Fruit fly (Drosophila melanogaster) whole organism, embryonic: Measurements from ENCODE around the gene Pss.

Experiments used
- Blimp-1 ChIP-seq: fragments of 200-800 bp; sonication (Bioruptor generic); optimal IDR thresholded peaks from 3 replicates; lab custom pipeline; 2018; ENCODE audit warnings: missing biosample characterization, missing genetic modification characterization, mild to moderate bottlenecking, moderate library complexity, missing genetic modification reagents
- CG10209 ChIP-seq: fragments of 200-800 bp; sonication (Bioruptor generic); optimal IDR thresholded peaks from 3 replicates; lab custom pipeline; 2017; ENCODE audit warnings: missing biosample characterization, mild to moderate bottlenecking, missing genetic modification characterization, missing genetic modification reagents
- CG11696 ChIP-seq: fragments of 200-800 bp; sonication (Bioruptor generic); IDR thresholded peaks from 2 replicates; pipeline ENCODE4 v1.3.6; 2022; ENCODE audit warnings: missing biosample characterization, missing genetic modification characterization
- CG1233 ChIP-seq: fragments of 200-800 bp; sonication (Bioruptor generic); optimal IDR thresholded peaks from 4 replicates; lab custom pipeline; 2018; ENCODE audit warnings: missing biosample characterization, mild to moderate bottlenecking, missing genetic modification characterization
- CG13296 ChIP-seq: fragments of 200-800 bp; sonication (Bioruptor generic); optimal IDR thresholded peaks from 3 replicates; lab custom pipeline; 2018; ENCODE audit warnings: missing biosample characterization, mild to moderate bottlenecking, missing genetic modification characterization
- CG17802 ChIP-seq: fragments of 200-800 bp; sonication (Bioruptor generic); optimal IDR thresholded peaks from 2 replicates; lab custom pipeline; 2018; ENCODE audit warnings: missing biosample characterization, mild to moderate bottlenecking, missing genetic modification characterization, moderate library complexity
- CG2120 ChIP-seq: fragments of 200-800 bp; sonication (Bioruptor generic); optimal IDR thresholded peaks from 3 replicates; lab custom pipeline; 2016; ENCODE audit warnings: missing biosample characterization, missing genetic modification characterization
- CG30020 ChIP-seq: fragments of 200-800 bp; optimal IDR thresholded peaks from 2 replicates; lab custom pipeline; 2019; ENCODE audit warnings: missing biosample characterization, mild to moderate bottlenecking, missing genetic modification characterization, moderate library complexity
- CG31365 ChIP-seq: fragments of 200-800 bp; sonication (Bioruptor generic); optimal IDR thresholded peaks from 2 replicates; lab custom pipeline; 2018; ENCODE audit warnings: missing biosample characterization, mild to moderate bottlenecking, missing genetic modification characterization
- CG5180 ChIP-seq: fragments of 200-800 bp; sonication (Bioruptor generic); optimal IDR thresholded peaks from 3 replicates; lab custom pipeline; 2017; ENCODE audit warnings: missing biosample characterization, missing genetic modification characterization, mild to moderate bottlenecking, moderate library complexity, missing genetic modification reagents
- CG6254 ChIP-seq: fragments of 200-800 bp; sonication (Bioruptor generic); optimal IDR thresholded peaks from 3 replicates; lab custom pipeline; 2017; ENCODE audit warnings: mild to moderate bottlenecking, missing biosample characterization, missing genetic modification reagents, missing genetic modification characterization
- CG7987 ChIP-seq: fragments of 200-800 bp; sonication (Bioruptor generic); optimal IDR thresholded peaks from 2 replicates; lab custom pipeline; 2018; ENCODE audit warnings: missing biosample characterization, mild to moderate bottlenecking, missing genetic modification characterization, moderate library complexity
- CG8281 ChIP-seq: fragments of 200-800 bp; sonication (Bioruptor generic); optimal IDR thresholded peaks from 2 replicates; lab custom pipeline; 2018; ENCODE audit warnings: missing biosample characterization, mild to moderate bottlenecking, missing genetic modification characterization, moderate library complexity
- CoRest ChIP-seq: fragments of 200-800 bp; sonication (Bioruptor generic); optimal IDR thresholded peaks from 3 replicates; lab custom pipeline; 2018; ENCODE audit warnings: missing biosample characterization, mild to moderate bottlenecking, missing genetic modification characterization, moderate library complexity
- Dip3 ChIP-seq: fragments of 200-800 bp; sonication (Bioruptor generic); optimal IDR thresholded peaks from 3 replicates; lab custom pipeline; 2016; ENCODE audit warnings: missing biosample characterization, missing genetic modification characterization
- E2f2 ChIP-seq: fragments of 200-800 bp; sonication (Bioruptor generic); IDR thresholded peaks from 2 replicates; pipeline ENCODE4 v1.3.6; 2022; ENCODE audit warnings: missing biosample characterization, missing genetic modification characterization
- Eip74EF ChIP-seq, 2 experiments: fragments of 200-800 bp in 1 of 2; fragments of >200 bp in 1 of 2; sonication (Bioruptor generic) in 1 of 2; optimal IDR thresholded peaks; 2 replicates each; lab custom pipeline; 2017 to 2019; ENCODE audit warnings: missing biosample characterization in 2 of 2, missing genetic modification characterization in 2 of 2, mild to moderate bottlenecking in 1 of 2, moderate library complexity in 1 of 2
- Ets97D ChIP-seq: fragments of 200-800 bp; sonication (Bioruptor generic); optimal IDR thresholded peaks from 3 replicates; lab custom pipeline; 2016; ENCODE audit warnings: missing biosample characterization, missing genetic modification characterization
- HHEX ChIP-seq: fragments of 200-800 bp; sonication (Bioruptor generic); optimal IDR thresholded peaks from 3 replicates; lab custom pipeline; 2017; ENCODE audit warnings: missing biosample characterization, mild to moderate bottlenecking, missing genetic modification characterization, missing genetic modification reagents
- HLH4C ChIP-seq: fragments of 200-800 bp; sonication (Bioruptor generic); IDR thresholded peaks from 3 replicates; pipeline ENCODE4 v1.3.6; 2022; ENCODE audit warnings: missing biosample characterization, missing genetic modification characterization; ENCODE audit not compliant: partially characterized antibody
- HLHmδ ChIP-seq: fragments of 200-800 bp; sonication (Bioruptor generic); optimal IDR thresholded peaks from 2 replicates; lab custom pipeline; 2018; ENCODE audit warnings: missing biosample characterization, mild to moderate bottlenecking, missing genetic modification characterization, moderate library complexity
- Hmr ChIP-seq: fragments of 200-800 bp; sonication (Bioruptor generic); optimal IDR thresholded peaks from 3 replicates; lab custom pipeline; 2017; ENCODE audit warnings: mild to moderate bottlenecking, missing biosample characterization, missing genetic modification reagents, missing genetic modification characterization
- Lpt ChIP-seq: fragments of >200 bp; optimal IDR thresholded peaks from 2 replicates; lab custom pipeline; 2018; ENCODE audit warnings: missing biosample characterization, missing genetic modification characterization
- Med ChIP-seq: fragments of 200-800 bp; sonication (Bioruptor generic); peaks from one replicate; lab custom pipeline; 2016; ENCODE audit warnings: missing biosample characterization, missing genetic modification characterization, mild to moderate bottlenecking, inconsistent platforms, moderate library complexity
- Neu2 ChIP-seq: fragments of 200-800 bp; sonication (Bioruptor generic); optimal IDR thresholded peaks from 3 replicates; lab custom pipeline; 2016; ENCODE audit warnings: missing biosample characterization, missing genetic modification characterization, borderline replicate concordance
- YL-1 ChIP-seq: fragments of 200-800 bp; sonication (Bioruptor generic); optimal IDR thresholded peaks from 3 replicates; lab custom pipeline; 2017; ENCODE audit warnings: missing biosample characterization, mild to moderate bottlenecking, missing genetic modification characterization
- abd-A ChIP-seq: fragments of 200-800 bp; sonication (Bioruptor generic); optimal IDR thresholded peaks from 3 replicates; lab custom pipeline; 2019; ENCODE audit warnings: missing biosample characterization, mild to moderate bottlenecking, missing genetic modification characterization, moderate library complexity
- ase ChIP-seq: fragments of 200-800 bp; sonication (Bioruptor generic); IDR thresholded peaks from 3 replicates; pipeline ENCODE4 v1.3.6; 2022; ENCODE audit warnings: missing biosample characterization, missing genetic modification characterization
- bcd ChIP-seq: fragments of 200-800 bp; sonication (Bioruptor generic); optimal IDR thresholded peaks from 2 replicates; lab custom pipeline; 2017; ENCODE audit warnings: missing biosample characterization, mild to moderate bottlenecking, missing genetic modification characterization
- chinmo ChIP-seq: fragments of 200-800 bp; sonication (Bioruptor generic); IDR thresholded peaks from 4 replicates; pipeline ENCODE4 v1.3.6; 2022; ENCODE audit warnings: missing biosample characterization, missing genetic modification characterization; ENCODE audit not compliant: partially characterized antibody
- chn ChIP-seq: fragments of 200-800 bp; sonication (Bioruptor generic); optimal IDR thresholded peaks from 2 replicates; lab custom pipeline; 2016; ENCODE audit warnings: missing biosample characterization, missing genetic modification characterization
- ci ChIP-seq: fragments of 200-800 bp; sonication (Bioruptor generic); IDR thresholded peaks from 3 replicates; pipeline ENCODE4 v1.3.6; 2022; ENCODE audit warnings: missing biosample characterization, missing genetic modification characterization
- crc ChIP-seq: fragments of 200-800 bp; sonication (Bioruptor generic); optimal IDR thresholded peaks from 2 replicates; lab custom pipeline; 2016; ENCODE audit warnings: missing biosample characterization, missing genetic modification characterization
- cwo ChIP-seq: fragments of 200-800 bp; sonication (Bioruptor generic); optimal IDR thresholded peaks from 3 replicates; lab custom pipeline; 2017; ENCODE audit warnings: missing biosample characterization, missing genetic modification characterization, mild to moderate bottlenecking, moderate library complexity, missing genetic modification reagents
- dpn ChIP-seq, 2 experiments: fragments of 200-800 bp; sonication (Bioruptor generic); optimal IDR thresholded peaks; 3 replicates each; lab custom pipeline; 2016; ENCODE audit warnings: missing biosample characterization in 2 of 2, missing genetic modification characterization in 2 of 2
- gcm ChIP-seq: fragments of 200-800 bp; sonication (Bioruptor generic); optimal IDR thresholded peaks from 2 replicates; lab custom pipeline; 2019; ENCODE audit warnings: missing biosample characterization, mild to moderate bottlenecking, missing genetic modification characterization, moderate library complexity
- gfzf ChIP-seq: fragments of 200-800 bp; sonication (Bioruptor generic); optimal IDR thresholded peaks from 2 replicates; lab custom pipeline; 2016; ENCODE audit warnings: missing biosample characterization, mild to moderate bottlenecking, missing genetic modification characterization, moderate library complexity
- ind ChIP-seq: fragments of 200-800 bp; sonication (Bioruptor generic); optimal IDR thresholded peaks from 3 replicates; lab custom pipeline; 2016; ENCODE audit warnings: missing biosample characterization, missing genetic modification characterization
- kay ChIP-seq: fragments of 200-800 bp; sonication (Bioruptor generic); optimal IDR thresholded peaks from 2 replicates; lab custom pipeline; 2016; ENCODE audit warnings: missing biosample characterization, missing genetic modification characterization
- maf-S ChIP-seq: fragments of 200-800 bp; sonication (Bioruptor generic); optimal IDR thresholded peaks from 2 replicates; lab custom pipeline; 2016; ENCODE audit warnings: missing biosample characterization, missing genetic modification characterization
- nmo ChIP-seq: fragments of 200-800 bp; sonication (Bioruptor generic); optimal IDR thresholded peaks from 2 replicates; lab custom pipeline; 2018; ENCODE audit warnings: missing biosample characterization, mild to moderate bottlenecking, missing genetic modification characterization, moderate library complexity
- pum ChIP-seq: fragments of 200-800 bp; sonication (Bioruptor generic); optimal IDR thresholded peaks from 2 replicates; lab custom pipeline; 2016; ENCODE audit warnings: missing biosample characterization, missing genetic modification characterization
- pzg ChIP-seq: fragments of 200-800 bp; sonication (Bioruptor generic); optimal IDR thresholded peaks from 3 replicates; lab custom pipeline; 2018; ENCODE audit warnings: missing biosample characterization, mild to moderate bottlenecking, missing genetic modification characterization, moderate library complexity
- ranshi ChIP-seq: fragments of 200-800 bp; sonication (Bioruptor generic); IDR thresholded peaks from 2 replicates; pipeline ENCODE4 v1.3.6; 2022; ENCODE audit warnings: missing biosample characterization, missing genetic modification characterization
- wek ChIP-seq: fragments of 200-800 bp; sonication (Bioruptor generic); optimal IDR thresholded peaks from 3 replicates; lab custom pipeline; 2018; ENCODE audit warnings: missing biosample characterization, mild to moderate bottlenecking, missing genetic modification characterization, moderate library complexity
- yki ChIP-seq: fragments of >200 bp; optimal IDR thresholded peaks from 3 replicates; lab custom pipeline; 2018
- zfh2 ChIP-seq: fragments of 200-800 bp; sonication (Bioruptor generic); optimal IDR thresholded peaks from 2 replicates; lab custom pipeline; 2016; ENCODE audit warnings: missing biosample characterization, missing genetic modification characterization

Gene Pss

DNA sequence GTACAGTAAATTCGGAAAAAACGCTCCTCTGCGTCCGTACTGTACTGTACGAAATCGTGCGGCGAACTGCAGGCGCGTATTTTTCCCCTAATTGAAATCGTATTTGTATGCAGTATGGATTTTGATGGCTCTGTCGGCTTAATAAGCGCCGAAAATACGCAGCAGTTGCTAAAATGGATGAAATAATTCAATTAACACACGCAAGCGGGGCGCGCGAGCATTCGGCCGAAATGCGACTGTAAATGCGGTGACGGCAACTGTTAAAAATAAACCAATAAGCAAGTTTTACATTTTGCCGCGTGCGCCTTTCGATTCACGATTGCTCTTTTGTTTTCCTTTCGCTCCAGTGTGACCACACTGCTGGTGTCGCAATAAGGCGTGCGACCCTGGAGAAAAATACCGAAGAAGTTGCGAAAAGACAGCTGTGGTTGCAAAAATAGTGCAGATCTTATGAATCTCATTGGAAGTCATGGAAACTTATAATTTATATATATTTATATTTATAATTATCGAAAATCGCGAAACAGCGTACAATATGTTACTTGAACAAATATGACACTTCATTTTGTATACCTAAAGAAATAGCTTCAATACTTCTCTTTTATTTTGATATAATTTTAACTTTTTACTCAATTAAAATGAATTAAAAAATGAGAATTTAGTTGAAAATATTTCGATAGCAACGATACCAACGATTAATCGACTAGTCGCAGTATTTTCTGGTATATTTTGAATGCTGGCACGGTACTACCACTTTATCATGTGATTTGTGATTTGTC lies 52.8 kb downstream of the Pss start, which contains the start of the genes CG32428 and CG5969 (continued):
- TF ChIP-seq bcd (peak; percentile 56), ranshi (GFP tag; lab: Robert Waterston, UW) (peak; percentile 57), CG11696 (GFP tag; lab: Robert Waterston, UW) (peak; percentile 92), Hmr (GFP tag; lab: Kevin White, UChicago) (peak; percentile 83), ci (GFP tag; lab: Robert Waterston, UW) (peak; percentile 36; the same call in 2 of the 3 replicates), pzg (GFP tag; lab: Kevin White, UChicago) (peak; percentile 62), CG7987 (GFP tag; lab: Kevin White, UChicago) (peak; percentile 12), HHEX (GFP tag; lab: Kevin White, UChicago) (peak; percentile 58), CG6254 (peak; percentile 8), nmo (GFP tag; lab: Kevin White, UChicago) (peak; percentile 74), Ets97D (GFP tag; lab: Kevin White, UChicago) (peak; percentile 39), CG5180 (GFP tag; lab: Kevin White, UChicago) (no peak), chinmo (GFP tag; lab: Robert Waterston, UW) (peak; percentile 64; the same call in 1 of the 4 replicates), zfh2 (GFP tag; lab: Kevin White, UChicago) (peak; percentile 16), yki (lab: Kevin White, UChicago) (no peak), abd-A (tag; lab: Kevin White, UChicago) (no peak), chn (peak; percentile 4), CG30020 (tag; lab: Kevin White, UChicago) (peak; percentile 65), kay (GFP tag; lab: Kevin White, UChicago) (peak; percentile 1), YL-1 (GFP tag; lab: Kevin White, UChicago) (peak; percentile 44), CG1233 (GFP tag; lab: Kevin White, UChicago) (peak; percentile 46), E2f2 (peak; percentile 69), CG8281 (tag; lab: Kevin White, UChicago) (peak; percentile 0), HLH4C (0 out of 3 replicates have a peak, but pooled peaks have one; percentile 8), Dip3 (GFP tag; lab: Kevin White, UChicago) (peak; percentile 9), CG2120 (GFP tag; lab: Kevin White, UChicago) (peak; percentile 70), CG31365 (no peak), Eip74EF (GFP tag; optimal IDR thresholded peaks at IDR 0.05; lab: Kevin White, UChicago) (peak in 1 of 2 experiments; percentile 11), CG10209 (GFP tag; lab: Kevin White, UChicago) (peak; percentile 70), CG13296 (GFP tag; lab: Kevin White, UChicago) (peak; percentile 44), maf-S (GFP tag; lab: Kevin White, UChicago) (no peak), ase (GFP tag; lab: Robert Waterston, UW) (peak; percentile 50; the same call in 1 of the 3 replicates), CoRest (tag; lab: Kevin White, UChicago) (peak; percentile 79), gcm (GFP tag; lab: Kevin White, UChicago) (peak; percentile 32), HLHmδ (GFP tag; lab: Kevin White, UChicago) (peak; percentile 34), wek (GFP tag; lab: Kevin White, UChicago) (peak; percentile 51), CG17802 (tag; lab: Kevin White, UChicago) (peak; percentile 3), crc (no peak), cwo (peak; percentile 56), ind (peak; percentile 68), Neu2 (GFP tag; lab: Kevin White, UChicago) (no peak), dpn (GFP tag; optimal IDR thresholded peaks at IDR 0.05; lab: Kevin White, UChicago) (peak; percentile 47 to 59), pum (GFP tag; lab: Kevin White, UChicago) (peak; percentile 12), Blimp-1 (peak; percentile 26), Lpt (GFP tag; lab: Kevin White, UChicago) (no peak), Med (GFP tag; lab: Kevin White, UChicago) (peak; percentile 82), gfzf (peak; percentile 75)
